Worm (Caenorhabditis elegans): ENCODE measurements around the gene arf-1.

- TF ChIP-seq duxl-1 (tag; optimal IDR thresholded peaks at IDR 0.05; ENCODE audit: poor library complexity) (no peak), fos-1 (tag; optimal IDR thresholded peaks at IDR 0.05) (no peak), lsy-2 (tag; optimal IDR thresholded peaks at IDR 0.05) (no peak), mdl-1 (tag; optimal IDR thresholded peaks at IDR 0.05) (no peak), unc-130 (GFP tag; optimal IDR thresholded peaks at IDR 0.05) (no peak), lin-39 (tag; optimal IDR thresholded peaks at IDR 0.05) (no peak), hmg-1.1 (GFP tag; IDR thresholded peaks at IDR 0.05) (no peak), hlh-30 (tag; optimal IDR thresholded peaks at IDR 0.05; ENCODE audit: insufficient read depth) (no peak), zfp-2 (tag; optimal IDR thresholded peaks at IDR 0.05) (no peak), ces-1 (GFP tag; optimal IDR thresholded peaks at IDR 0.05) (no peak), nhr-77 (tag; optimal IDR thresholded peaks at IDR 0.05) (no peak), T26A8.4 (GFP tag; IDR thresholded peaks at IDR 0.05) (no peak)
Observed at ce11 chrIII:5721488-5721887, 6.8 kb downstream of the arf-1 start.

Measured in whole organism, L4 larva.